Worm (Caenorhabditis elegans) whole organism, late embryonic: ENCODE data around the gene lin-9.

ENCODE experiments used
- T23F11.4 ChIP-seq: fragments of 200-800 bp; sonication (Bioruptor generic); optimal IDR thresholded peaks from 2 replicates; lab custom pipeline; 2018; ENCODE audit warnings: mild to moderate bottlenecking, missing genetic modification characterization, missing compliant biosample characterization
- nhr-11 ChIP-seq: fragments of 150-350 bp; optimal IDR thresholded peaks from 2 replicates; lab custom pipeline; 2014; ENCODE audit warnings: missing biosample characterization, missing genetic modification characterization
- syd-9 ChIP-seq: sonication (generic microtip); optimal IDR thresholded peaks from 2 replicates; lab custom pipeline; 2016; ENCODE audit warnings: mild to moderate bottlenecking, missing genetic modification characterization, moderate library complexity, missing compliant biosample characterization

ce11 chrIII:8869663-8870062, 34.3 kb downstream of the lin-9 start:
- no peak for TF ChIP-seq nhr-11
- TF ChIP-seq syd-9 (tag; lab: Kevin White, UChicago) = no peak
- no peak for TF ChIP-seq T23F11.4 (GFP tag; lab: Kevin White, UChicago)
